Worm (Caenorhabditis elegans) whole organism, L4 larva: ENCODE data around the gene rpb-11.
A peak's percentile ranks its signal among the peaks of the same experiment; 100 is the strongest.

Source experiments
- F10B5.3 ChIP-seq: sonication (generic microtip); optimal IDR thresholded peaks from 2 replicates; lab custom pipeline; 2016; ENCODE audit warnings: mild to moderate bottlenecking, missing genetic modification characterization, missing compliant biosample characterization
- F37D6.2 ChIP-seq: sonication (generic microtip); optimal IDR thresholded peaks from 2 replicates; lab custom pipeline; 2016; ENCODE audit warnings: mild to moderate bottlenecking, missing genetic modification characterization, missing compliant biosample characterization
- F44E2.7 ChIP-seq: fragments of 200-800 bp; sonication (Bioruptor generic); IDR thresholded peaks from 2 replicates; pipeline ENCODE4 v2.1.2; 2022; ENCODE audit warnings: missing genetic modification characterization, missing compliant biosample characterization
- T20F7.1 ChIP-seq: fragments of 200-800 bp; sonication (Bioruptor generic); optimal IDR thresholded peaks from 2 replicates; lab custom pipeline; 2018; ENCODE audit warnings: mild to moderate bottlenecking, missing genetic modification characterization, missing compliant biosample characterization
- Y48G9A.11 ChIP-seq: fragments of 200-800 bp; sonication (Bioruptor generic); IDR thresholded peaks from 2 replicates; pipeline ENCODE4 v1.3.6; 2022; ENCODE audit warnings: missing genetic modification reagents, missing genetic modification characterization, missing compliant biosample characterization
- Y75B8A.6 ChIP-seq: fragments of 200-800 bp; sonication (Bioruptor generic); IDR thresholded peaks from 2 replicates; pipeline ENCODE4 v1.3.6; 2022; ENCODE audit warnings: missing genetic modification reagents, missing genetic modification characterization, missing compliant biosample characterization
- aly-2 ChIP-seq: sonication (generic microtip); optimal IDR thresholded peaks from 2 replicates; lab custom pipeline; 2018; ENCODE audit warnings: missing biosample characterization, missing genetic modification characterization
- attf-4 ChIP-seq: sonication (generic microtip); optimal IDR thresholded peaks from 3 replicates; lab custom pipeline; 2017; ENCODE audit warnings: missing biosample characterization, missing genetic modification characterization
- ceh-20 ChIP-seq: fragments of 200-800 bp; sonication (Bioruptor generic); IDR thresholded peaks from 2 replicates; pipeline ENCODE4 v1.3.6; 2022; ENCODE audit warnings: missing genetic modification reagents, missing genetic modification characterization, missing compliant biosample characterization
- ceh-28 ChIP-seq: fragments of 150-350 bp; optimal IDR thresholded peaks from 2 replicates; lab custom pipeline; 2014; ENCODE audit warnings: missing biosample characterization, missing genetic modification reagents, missing genetic modification characterization
- ceh-44 ChIP-seq: fragments of 200-800 bp; sonication (Bioruptor generic); IDR thresholded peaks from 2 replicates; pipeline ENCODE4 v1.3.6; 2022; ENCODE audit warnings: missing genetic modification reagents, missing genetic modification characterization, missing compliant biosample characterization
- ceh-82 ChIP-seq: sonication (generic microtip); optimal IDR thresholded peaks from 2 replicates; lab custom pipeline; 2017; ENCODE audit warnings: missing biosample characterization, missing genetic modification characterization
- ces-1 ChIP-seq: fragments of 150-350 bp; sonication (generic microtip); optimal IDR thresholded peaks from 4 replicates; lab custom pipeline; 2014; ENCODE audit warnings: missing biosample characterization, missing genetic modification reagents, missing genetic modification characterization
- daf-12 ChIP-seq: fragments of 150-350 bp; optimal IDR thresholded peaks from 2 replicates; lab custom pipeline; 2014; ENCODE audit warnings: missing biosample characterization, missing genetic modification reagents, missing genetic modification characterization
- daf-19 ChIP-seq: fragments of 200-800 bp; sonication (Bioruptor generic); conservative IDR thresholded peaks from 2 replicates; pipeline ENCODE4 v1.3.6; 2022; ENCODE audit warnings: missing genetic modification characterization, missing compliant biosample characterization
- daf-8 ChIP-seq: fragments of 200-800 bp; sonication (Bioruptor generic); IDR thresholded peaks from 2 replicates; pipeline ENCODE4 v1.3.6; 2022; ENCODE audit warnings: missing genetic modification characterization, missing compliant biosample characterization
- dmd-6 ChIP-seq: fragments of 200-800 bp; sonication (Bioruptor generic); IDR thresholded peaks from 2 replicates; pipeline ENCODE4 v1.3.6; 2022; ENCODE audit warnings: missing genetic modification reagents, missing genetic modification characterization, missing compliant biosample characterization
- dmd-8 ChIP-seq: fragments of 200-800 bp; sonication (Bioruptor generic); IDR thresholded peaks from 2 replicates; pipeline ENCODE4 v1.3.6; 2022; ENCODE audit warnings: missing genetic modification characterization, missing compliant biosample characterization
- duxl-1 ChIP-seq: sonication (generic microtip); optimal IDR thresholded peaks from 2 replicates; lab custom pipeline; 2016; ENCODE audit warnings: mild to moderate bottlenecking, missing genetic modification characterization, moderate library complexity, missing compliant biosample characterization; ENCODE audit not compliant: poor library complexity
- egl-27 ChIP-seq: sonication (generic microtip); optimal IDR thresholded peaks from 3 replicates; lab custom pipeline; 2017; ENCODE audit warnings: missing biosample characterization, missing genetic modification reagents, missing genetic modification characterization
- fos-1 ChIP-seq: fragments of 150-350 bp; optimal IDR thresholded peaks from 2 replicates; lab custom pipeline; 2014; ENCODE audit warnings: missing biosample characterization, missing genetic modification characterization
- hlh-30 ChIP-seq: sonication (generic microtip); optimal IDR thresholded peaks from 2 replicates; lab custom pipeline; 2017; ENCODE audit warnings: antibody characterized with exemption, mild to moderate bottlenecking, missing genetic modification characterization, missing compliant biosample characterization; ENCODE audit not compliant: insufficient read depth
- lin-13 ChIP-seq: fragments of 150-350 bp; optimal IDR thresholded peaks from 2 replicates; lab custom pipeline; 2014; ENCODE audit warnings: missing biosample characterization, missing genetic modification reagents, missing genetic modification characterization
- lin-15B ChIP-seq: fragments of 150-350 bp; sonication (generic microtip); optimal IDR thresholded peaks from 3 replicates; lab custom pipeline; 2014; ENCODE audit warnings: missing biosample characterization, missing genetic modification characterization
- lin-38 ChIP-seq: fragments of 200-800 bp; sonication (Bioruptor generic); IDR thresholded peaks from 2 replicates; pipeline ENCODE4 v1.3.6; 2022; ENCODE audit warnings: missing genetic modification reagents, missing genetic modification characterization, missing compliant biosample characterization
- madf-5 ChIP-seq, 2 experiments: fragments of 200-800 bp; sonication (Bioruptor generic); IDR thresholded peaks; 2 replicates each; pipeline ENCODE4 v1.3.6; 2022; ENCODE audit warnings: missing compliant biosample characterization in 2 of 2, missing genetic modification characterization in 2 of 2
- madf-9 ChIP-seq: fragments of 200-800 bp; sonication (Bioruptor generic); conservative IDR thresholded peaks from 2 replicates; pipeline ENCODE4 v1.3.6; 2022; ENCODE audit warnings: missing genetic modification reagents, missing genetic modification characterization, missing compliant biosample characterization
- mdl-1 ChIP-seq, 2 experiments: fragments of 150-350 bp in 1 of 2; sonication (generic microtip) in 1 of 2; optimal IDR thresholded peaks; 2 replicates each; lab custom pipeline; 2014 to 2017; ENCODE audit warnings: missing biosample characterization in 2 of 2, missing genetic modification characterization in 2 of 2
- mdt-29 ChIP-seq: fragments of 200-800 bp; sonication (Bioruptor generic); IDR thresholded peaks from 2 replicates; pipeline ENCODE4 v1.3.6; 2022; ENCODE audit warnings: missing genetic modification reagents, missing genetic modification characterization, missing compliant biosample characterization
- mep-1 ChIP-seq: fragments of 150-350 bp; sonication (generic microtip); optimal IDR thresholded peaks from 3 replicates; lab custom pipeline; 2014; ENCODE audit warnings: missing biosample characterization, missing genetic modification characterization
- mxl-2 ChIP-seq: fragments of 200-800 bp; sonication (Bioruptor generic); conservative IDR thresholded peaks from 2 replicates; pipeline ENCODE4 v1.3.6; 2022; ENCODE audit warnings: missing genetic modification reagents, missing genetic modification characterization, missing compliant biosample characterization
- mxl-3 ChIP-seq: fragments of 200-800 bp; sonication (Bioruptor generic); optimal IDR thresholded peaks from 2 replicates; lab custom pipeline; 2018; ENCODE audit warnings: mild to moderate bottlenecking, missing genetic modification characterization, missing compliant biosample characterization
- nhr-102 ChIP-seq: sonication (generic microtip); optimal IDR thresholded peaks from 2 replicates; lab custom pipeline; 2016; ENCODE audit warnings: mild to moderate bottlenecking, missing genetic modification characterization, moderate library complexity, missing compliant biosample characterization
- nhr-11 ChIP-seq: fragments of 150-350 bp; optimal IDR thresholded peaks from 2 replicates; lab custom pipeline; 2014; ENCODE audit warnings: missing biosample characterization, missing genetic modification characterization
- nhr-111 ChIP-seq: fragments of 200-800 bp; sonication (Bioruptor generic); optimal IDR thresholded peaks from 2 replicates; lab custom pipeline; 2018; ENCODE audit warnings: mild to moderate bottlenecking, missing genetic modification characterization, missing compliant biosample characterization
- nhr-237 ChIP-seq: sonication (generic microtip); optimal IDR thresholded peaks from 2 replicates; lab custom pipeline; 2017; ENCODE audit warnings: missing biosample characterization, missing genetic modification characterization
- nhr-25 ChIP-seq: sonication (generic microtip); optimal IDR thresholded peaks from 2 replicates; lab custom pipeline; 2017; ENCODE audit warnings: missing genetic modification characterization, mild to moderate bottlenecking, missing compliant biosample characterization, antibody characterized with exemption, moderate library complexity, borderline replicate concordance; ENCODE audit not compliant: insufficient read depth
- nhr-28 ChIP-seq: fragments of 150-350 bp; optimal IDR thresholded peaks from 2 replicates; lab custom pipeline; 2014; ENCODE audit warnings: missing biosample characterization, missing genetic modification characterization
- nhr-42 ChIP-seq: fragments of 200-800 bp; sonication (Bioruptor generic); IDR thresholded peaks from 2 replicates; pipeline ENCODE4 v1.3.6; 2022; ENCODE audit warnings: missing genetic modification characterization, missing compliant biosample characterization
- nhr-48 ChIP-seq: sonication (generic microtip); optimal IDR thresholded peaks from 2 replicates; lab custom pipeline; 2016; ENCODE audit warnings: mild to moderate bottlenecking, missing genetic modification characterization, missing compliant biosample characterization
- nhr-76 ChIP-seq: fragments of 150-350 bp; optimal IDR thresholded peaks from 2 replicates; lab custom pipeline; 2014; ENCODE audit warnings: missing biosample characterization, missing genetic modification characterization
- nhr-77 ChIP-seq: fragments of 150-350 bp; optimal IDR thresholded peaks from 2 replicates; lab custom pipeline; 2014; ENCODE audit warnings: missing biosample characterization, missing genetic modification characterization
- skn-1 ChIP-seq: fragments of 150-350 bp; optimal IDR thresholded peaks from 2 replicates; lab custom pipeline; 2014; ENCODE audit warnings: missing biosample characterization, missing genetic modification characterization
- snpc-4 ChIP-seq: fragments of 150-350 bp; optimal IDR thresholded peaks from 2 replicates; lab custom pipeline; 2014; ENCODE audit warnings: missing biosample characterization, missing genetic modification characterization
- spr-1 ChIP-seq: sonication (generic microtip); optimal IDR thresholded peaks from 2 replicates; lab custom pipeline; 2016; ENCODE audit warnings: mild to moderate bottlenecking, missing genetic modification characterization, missing compliant biosample characterization
- tag-97 ChIP-seq: fragments of 200-800 bp; sonication (Bioruptor generic); IDR thresholded peaks from 2 replicates; pipeline ENCODE4 v1.3.6; 2022; ENCODE audit warnings: missing genetic modification characterization, missing compliant biosample characterization
- unc-39 ChIP-seq: sonication (generic microtip); optimal IDR thresholded peaks from 2 replicates; lab custom pipeline; 2017; ENCODE audit warnings: missing biosample characterization, missing genetic modification characterization
- unc-62 ChIP-seq, 3 experiments: fragments of 150-350 bp in 1 of 3; sonication (generic microtip); optimal IDR thresholded peaks in 2 of 3; peaks in 1 of 3; 1 replicate in 1 of 3; 2 replicates in 2 of 3; lab custom pipeline; 2014 to 2017; ENCODE audit warnings: missing biosample characterization in 3 of 3, missing genetic modification characterization in 3 of 3, missing genetic modification reagents in 3 of 3, missing genotype in 1 of 3
- zfp-3 ChIP-seq: fragments of 200-800 bp; sonication (Bioruptor generic); conservative IDR thresholded peaks from 2 replicates; pipeline ENCODE4 v1.3.6; 2022; ENCODE audit warnings: missing genetic modification reagents, missing genetic modification characterization, missing compliant biosample characterization
- zip-11 ChIP-seq: fragments of 200-800 bp; sonication (Bioruptor generic); IDR thresholded peaks from 2 replicates; pipeline ENCODE4 v1.3.6; 2022; ENCODE audit warnings: missing genetic modification characterization, missing compliant biosample characterization
- ztf-11 ChIP-seq: fragments of 150-350 bp; optimal IDR thresholded peaks from 2 replicates; lab custom pipeline; 2014; ENCODE audit warnings: missing biosample characterization, missing genetic modification characterization

Gene rpb-11

DNA sequence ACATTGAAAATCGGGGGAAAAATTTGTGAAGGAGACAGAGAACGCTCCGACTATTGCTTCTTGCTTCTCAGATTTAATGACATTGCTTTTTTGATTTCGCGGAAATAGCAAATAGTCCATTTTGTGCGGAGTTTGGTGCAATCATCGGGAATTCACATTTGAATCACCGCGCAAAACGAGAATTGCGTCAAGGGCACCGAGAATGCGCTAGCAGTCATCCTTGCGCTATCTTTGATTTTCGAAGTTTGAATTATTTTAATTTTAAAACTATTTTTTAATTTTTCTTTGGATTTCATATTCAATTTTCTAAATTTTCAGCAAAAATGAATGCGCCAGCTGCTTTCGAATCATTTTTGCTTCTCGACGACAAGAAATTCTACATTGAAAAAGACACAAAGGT is at the start of gene rpb-11 (continued):
- TF ChIP-seq nhr-102 (tag; lab: Kevin White, UChicago) (peak; percentile 95), F44E2.7 (GFP tag; lab: Robert Waterston, UW) (no peak), nhr-77 (tag; lab: Kevin White, UChicago) (peak; percentile 99), ces-1 (GFP tag; lab: Kevin White, UChicago) (peak; percentile 7), Y75B8A.6 (no peak), snpc-4 (tag; lab: Kevin White, UChicago) (no peak), spr-1 (peak; percentile 93), dmd-6 (GFP tag; lab: Robert Waterston, UW) (peak; percentile 85), mdl-1 (tag; optimal IDR thresholded peaks at IDR 0.05; lab: Kevin White, UChicago) (peak in 1 of 2 experiments; percentile 24), T20F7.1 (GFP tag; lab: Kevin White, UChicago) (no peak), F10B5.3 (tag; lab: Kevin White, UChicago) (peak; percentile 83), madf-9 (GFP tag; lab: Robert Waterston, UW) (peak; percentile 70), F37D6.2 (tag; lab: Kevin White, UChicago) (peak; percentile 83), ceh-28 (tag; lab: Kevin White, UChicago) (no peak), nhr-25 (tag; lab: Kevin White, UChicago) (peak; percentile 34), mxl-2 (GFP tag; lab: Robert Waterston, UW) (0 out of 2 replicates have a peak, but pooled peaks have one; percentile 20), dmd-8 (GFP tag; lab: Robert Waterston, UW) (no peak), attf-4 (tag; lab: Kevin White, UChicago) (no peak), hlh-30 (tag; lab: Kevin White, UChicago) (peak; percentile 78), lin-13 (GFP tag; lab: Kevin White, UChicago) (peak; percentile 79), lin-15B (tag; lab: Kevin White, UChicago) (peak; percentile 48), unc-62 (GFP tag; optimal IDR thresholded peaks at IDR 0.05 in 1 of 2; lab: Kevin White, UChicago) (peak in 1 of 2 experiments; percentile 4), unc-62 (tag; optimal IDR thresholded peaks at IDR 0.05; lab: Kevin White, UChicago) (no peak), daf-19 (GFP tag; lab: Robert Waterston, UW) (no peak), nhr-42 (GFP tag; lab: Robert Waterston, UW) (peak; percentile 96), unc-39 (tag; lab: Kevin White, UChicago) (no peak), madf-5 (GFP tag; IDR thresholded peaks at IDR 0.05; lab: Robert Waterston, UW) (0 out of 4 replicates have a peak, but pooled peaks of 1 of the 2 experiments have one; percentile 53), ceh-20 (GFP tag; lab: Robert Waterston, UW) (peak; percentile 83; the same call in 1 of the 2 replicates), ztf-11 (tag; lab: Kevin White, UChicago) (no peak), egl-27 (tag; lab: Kevin White, UChicago) (no peak), nhr-28 (peak; percentile 76), aly-2 (tag; lab: Kevin White, UChicago) (no peak), Y48G9A.11 (peak; percentile 47; the same call in 1 of the 2 replicates), daf-12 (tag; lab: Kevin White, UChicago) (no peak), daf-8 (GFP tag; lab: Robert Waterston, UW) (no peak), mxl-3 (GFP tag; lab: Kevin White, UChicago) (peak; percentile 47), fos-1 (tag; lab: Kevin White, UChicago) (no peak), nhr-111 (GFP tag; lab: Kevin White, UChicago) (no peak), lin-38 (GFP tag; lab: Robert Waterston, UW) (peak; percentile 95), nhr-11 (tag; lab: Kevin White, UChicago) (peak; percentile 77), ceh-82 (tag; lab: Kevin White, UChicago) (no peak), nhr-76 (no peak), nhr-48 (peak; percentile 76), tag-97 (no peak), mep-1 (tag; lab: Kevin White, UChicago) (peak; percentile 96), mdt-29 (GFP tag; lab: Robert Waterston, UW) (0 out of 2 replicates have a peak, but pooled peaks have one; percentile 32), zip-11 (GFP tag; lab: Robert Waterston, UW) (no peak), zfp-3 (peak; percentile 85), skn-1 (tag; lab: Kevin White, UChicago) (no peak), ceh-44 (GFP tag; lab: Robert Waterston, UW) (no peak), nhr-237 (tag; lab: Kevin White, UChicago) (no peak), duxl-1 (tag; lab: Kevin White, UChicago) (peak; percentile 94)
